Worm (Caenorhabditis elegans) whole organism, L4/young adult: ENCODE measurements around the gene pir-1.

Source experiments
- dao-5 ChIP-seq: sonication (generic microtip); optimal IDR thresholded peaks from 2 replicates; lab custom pipeline; 2016; ENCODE audit warnings: missing genotype, missing genetic modification characterization, moderate library complexity, missing compliant biosample characterization
- him-1 ChIP-seq: sonication (generic microtip); optimal IDR thresholded peaks from 2 replicates; lab custom pipeline; 2016; ENCODE audit warnings: missing genotype, missing genetic modification reagents, missing genetic modification characterization, missing compliant biosample characterization

ce11 chrII:9170048-9170447, 7.1 kb upstream of the pir-1 start:
- TF ChIP-seq him-1 (tag; lab: Kevin White, UChicago) = no peak
- TF ChIP-seq dao-5 = no peak
